Worm (Caenorhabditis elegans): ENCODE data around the gene paf-2.

Gene paf-2

ce11 chrX:4245124-4245523, 52.4 kb downstream of the paf-2 start (continued):
- TF ChIP-seq nhr-28 (tag; optimal IDR thresholded peaks at IDR 0.05) (peak; percentile 36), ceh-28 (tag; optimal IDR thresholded peaks at IDR 0.05) (no peak), nhr-42 (GFP tag; IDR thresholded peaks at IDR 0.05) (no peak), lin-15B (tag; optimal IDR thresholded peaks at IDR 0.05) (no peak), dve-1 (tag; optimal IDR thresholded peaks at IDR 0.05; ENCODE audit: insufficient read depth) (peak; percentile 84), ZK337.2 (GFP tag; IDR thresholded peaks at IDR 0.05) (no peak), mdl-1 (tag; optimal IDR thresholded peaks at IDR 0.05) (no peak), zfp-3 (GFP tag; conservative IDR thresholded peaks at IDR 0.05) (no peak), php-3 (GFP tag; IDR thresholded peaks at IDR 0.05) (peak; percentile 43; the same call in 1 of the 2 replicates), sdz-12 (GFP tag; optimal IDR thresholded peaks at IDR 0.05) (no peak), spr-1 (tag; optimal IDR thresholded peaks at IDR 0.05) (no peak), madf-9 (GFP tag; conservative IDR thresholded peaks at IDR 0.05) (no peak), mxl-3 (GFP tag; optimal IDR thresholded peaks at IDR 0.05) (peak; percentile 3), Y5F2A.4 (GFP tag; optimal IDR thresholded peaks at IDR 0.05) (no peak), dpl-1 (GFP tag; optimal IDR thresholded peaks at IDR 0.05) (no peak), gei-8 (GFP tag; optimal IDR thresholded peaks at IDR 0.05) (no peak), daf-12 (tag; optimal IDR thresholded peaks at IDR 0.05) (no peak), unc-39 (tag; optimal IDR thresholded peaks at IDR 0.05) (no peak), D1046.2 (GFP tag; IDR thresholded peaks at IDR 0.05) (no peak), ama-1 (optimal IDR thresholded peaks at IDR 0.05) (no peak), F37D6.2 (tag; optimal IDR thresholded peaks at IDR 0.05) (no peak), skn-1 (tag; optimal IDR thresholded peaks at IDR 0.05) (no peak), ces-1 (GFP tag; optimal IDR thresholded peaks at IDR 0.05) (no peak), aha-1 (tag) (peak; percentile 92), T26A8.4 (GFP tag; IDR thresholded peaks at IDR 0.05) (no peak), hlh-11 (tag; optimal IDR thresholded peaks at IDR 0.05) (peak; percentile 73), nhr-48 (tag; optimal IDR thresholded peaks at IDR 0.05) (no peak), Y105C5A.15 (GFP tag; IDR thresholded peaks at IDR 0.05) (no peak)

ce11 chrX:4244489-4245123, 52.9 kb downstream of the paf-2 start:
- TF ChIP-seq mdl-1 (tag; optimal IDR thresholded peaks at IDR 0.05) (peak in 1 of 2 experiments; percentile 64), ztf-7 (tag; optimal IDR thresholded peaks at IDR 0.05) (no peak), nhr-28 (tag; optimal IDR thresholded peaks at IDR 0.05) (peak; percentile 71), lin-1 (GFP tag; IDR thresholded peaks at IDR 0.05) (no peak), hlh-30 (tag; optimal IDR thresholded peaks at IDR 0.05; ENCODE audit: insufficient read depth) (peak; percentile 68), cey-2 (tag; optimal IDR thresholded peaks at IDR 0.05; ENCODE audit: borderline replicate concordance, insufficient read depth) (no peak), sdz-12 (GFP tag; optimal IDR thresholded peaks at IDR 0.05) (no peak), daf-19 (GFP tag; conservative IDR thresholded peaks at IDR 0.05) (no peak), R02D3.7 (tag; optimal IDR thresholded peaks at IDR 0.05) (no peak), nhr-11 (tag; optimal IDR thresholded peaks at IDR 0.05) (peak; percentile 2), nhr-10 (tag; optimal IDR thresholded peaks at IDR 0.05) (no peak), hmg-1.1 (GFP tag; IDR thresholded peaks at IDR 0.05) (no peak), daf-16 (GFP tag; optimal IDR thresholded peaks at IDR 0.05) (peak in 1 of 2 experiments; percentile 85), daf-16 (tag; optimal IDR thresholded peaks at IDR 0.05) (peak; percentile 71), saeg-2 (GFP tag; IDR thresholded peaks at IDR 0.05) (no peak), mep-1 (tag; optimal IDR thresholded peaks at IDR 0.05) (peak; percentile 13), daf-12 (tag; optimal IDR thresholded peaks at IDR 0.05) (no peak), mxl-3 (GFP tag; optimal IDR thresholded peaks at IDR 0.05) (no peak), attf-4 (tag; optimal IDR thresholded peaks at IDR 0.05) (no peak), zip-2 (tag; optimal IDR thresholded peaks at IDR 0.05) (no peak), aly-2 (tag; optimal IDR thresholded peaks at IDR 0.05) (no peak), unc-130 (GFP tag; optimal IDR thresholded peaks at IDR 0.05) (no peak), dve-1 (tag; optimal IDR thresholded peaks at IDR 0.05; ENCODE audit: insufficient read depth) (peak; percentile 77), lim-7 (GFP tag; IDR thresholded peaks at IDR 0.05) (no peak), nhr-237 (tag; optimal IDR thresholded peaks at IDR 0.05) (no peak), lin-39 (tag; optimal IDR thresholded peaks at IDR 0.05) (no peak), lin-15B (tag; optimal IDR thresholded peaks at IDR 0.05) (no peak), ZK337.2 (GFP tag; IDR thresholded peaks at IDR 0.05) (no peak), Y5F2A.4 (GFP tag; optimal IDR thresholded peaks at IDR 0.05) (no peak), unc-62 (GFP tag; optimal IDR thresholded peaks at IDR 0.05 in 1 of 2) (peak in 1 of 2 experiments; percentile 78), unc-62 (tag; optimal IDR thresholded peaks at IDR 0.05) (no peak), nhr-41 (GFP tag; IDR thresholded peaks at IDR 0.05) (no peak)

Data from whole organism, L4 larva.